Worm (Caenorhabditis elegans): ENCODE data around the gene irg-8.

ce11 chrV:443193-443592 lies 25.7 kb upstream of the irg-8 start, which contains the start of gene srh-33:
- TF ChIP-seq hlh-8 (tag; optimal IDR thresholded peaks at IDR 0.05) = no peak
- no peak for TF ChIP-seq nfya-1 (tag; optimal IDR thresholded peaks at IDR 0.05)
- no peak for TF ChIP-seq nhr-11 (tag; optimal IDR thresholded peaks at IDR 0.05)
- no peak for TF ChIP-seq unc-42 (tag; optimal IDR thresholded peaks at IDR 0.05)
- TF ChIP-seq ama-1 (optimal IDR thresholded peaks at IDR 0.05) = no peak
- no peak for TF ChIP-seq fkh-10 (GFP tag; optimal IDR thresholded peaks at IDR 0.05)
- TF ChIP-seq lim-6 (tag; optimal IDR thresholded peaks at IDR 0.05) = no peak
- no peak for TF ChIP-seq unc-86 (tag; optimal IDR thresholded peaks at IDR 0.05)
- TF ChIP-seq sdc-2 (tag; optimal IDR thresholded peaks at IDR 0.05) = no peak
- TF ChIP-seq hlh-13 (GFP tag; optimal IDR thresholded peaks at IDR 0.05) = no peak
- no peak for TF ChIP-seq sox-4 (tag; optimal IDR thresholded peaks at IDR 0.05)
- TF ChIP-seq ceh-34 (tag; optimal IDR thresholded peaks at IDR 0.05) = no peak
